Worm (Caenorhabditis elegans) whole organism, L4/young adult: ENCODE data around the gene idpp-16.

Experiments used
- dao-5 ChIP-seq: sonication (generic microtip); optimal IDR thresholded peaks from 2 replicates; lab custom pipeline; 2016; ENCODE audit warnings: missing genotype, missing genetic modification characterization, moderate library complexity, missing compliant biosample characterization
- him-1 ChIP-seq: sonication (generic microtip); optimal IDR thresholded peaks from 2 replicates; lab custom pipeline; 2016; ENCODE audit warnings: missing genotype, missing genetic modification reagents, missing genetic modification characterization, missing compliant biosample characterization

DNA sequence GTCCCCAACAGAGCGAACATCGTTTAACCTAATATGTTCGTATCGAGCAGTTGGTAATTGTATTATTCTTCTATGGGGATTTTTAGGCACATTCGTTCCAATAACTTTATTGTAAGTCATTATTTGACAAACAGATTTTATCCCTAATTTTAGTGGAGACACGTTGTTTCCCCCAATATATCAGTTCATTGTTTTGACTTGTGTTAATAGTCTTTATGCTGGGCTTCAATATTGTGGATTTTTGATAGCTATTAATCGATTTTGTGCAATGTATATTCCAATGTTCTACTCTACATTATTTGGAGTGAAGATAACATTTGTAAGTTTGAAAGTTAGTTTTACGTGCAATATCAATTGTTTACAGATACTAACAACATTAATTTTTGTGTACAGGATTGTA lies 12.4 kb downstream of the idpp-16 start:
- TF ChIP-seq him-1 (tag; lab: Kevin White, UChicago), result no peak
- TF ChIP-seq dao-5, result no peak
